Fruit fly (Drosophila melanogaster): ENCODE results near the gene hdm.

The hdm gene

dm6 chrX:7920081-7920688, at the start of gene hdm, which contains the start of gene Ykt6:
Gene hdm (minus strand): TSS chrX:7920131.
Gene Ykt6 (plus strand): TSS chrX:7920409.
- TF ChIP-seq ttk (optimal IDR thresholded peaks at IDR 0.05) (no peak), Sin3A (optimal IDR thresholded peaks at IDR 0.05) (no peak), Myc (optimal IDR thresholded peaks at IDR 0.05) (no peak), insv (optimal IDR thresholded peaks at IDR 0.05) (no peak), psq (optimal IDR thresholded peaks at IDR 0.05) (no peak), h (optimal IDR thresholded peaks at IDR 0.05) (no peak)

DNA sequence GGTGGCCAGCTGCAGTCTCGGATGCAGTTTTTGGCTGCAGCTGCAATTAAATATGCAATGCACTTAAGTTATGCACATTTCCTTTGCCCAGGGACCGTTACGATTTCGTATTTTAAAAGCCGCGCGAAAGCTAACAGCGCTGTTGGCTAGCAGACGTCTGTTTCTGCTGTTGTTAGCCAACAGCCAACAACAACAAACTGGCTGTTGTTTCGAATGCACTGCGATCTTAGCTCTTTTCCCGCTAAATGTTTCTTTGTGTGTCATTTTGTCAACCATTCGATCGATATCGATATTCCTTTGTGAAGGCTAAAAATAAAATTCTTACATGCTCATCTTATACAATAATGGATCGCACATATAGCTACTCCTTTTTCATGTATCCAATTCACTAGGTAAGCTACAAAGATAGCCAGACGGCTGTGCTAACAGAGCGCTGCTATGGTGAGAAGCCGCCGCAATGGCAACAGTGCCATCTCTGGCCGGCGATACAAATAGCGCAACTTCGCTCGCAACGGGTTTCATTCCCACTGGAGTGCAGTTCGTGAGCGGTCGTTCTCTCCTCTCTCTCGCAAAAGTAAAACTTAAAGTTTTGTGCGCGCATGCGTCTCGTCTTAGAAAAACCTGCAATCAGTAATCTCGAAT, 49.4 kb upstream of the hdm start:
- TF ChIP-seq insv (optimal IDR thresholded peaks at IDR 0.05), result no peak
- TF ChIP-seq h (optimal IDR thresholded peaks at IDR 0.05), result no peak

DNA sequence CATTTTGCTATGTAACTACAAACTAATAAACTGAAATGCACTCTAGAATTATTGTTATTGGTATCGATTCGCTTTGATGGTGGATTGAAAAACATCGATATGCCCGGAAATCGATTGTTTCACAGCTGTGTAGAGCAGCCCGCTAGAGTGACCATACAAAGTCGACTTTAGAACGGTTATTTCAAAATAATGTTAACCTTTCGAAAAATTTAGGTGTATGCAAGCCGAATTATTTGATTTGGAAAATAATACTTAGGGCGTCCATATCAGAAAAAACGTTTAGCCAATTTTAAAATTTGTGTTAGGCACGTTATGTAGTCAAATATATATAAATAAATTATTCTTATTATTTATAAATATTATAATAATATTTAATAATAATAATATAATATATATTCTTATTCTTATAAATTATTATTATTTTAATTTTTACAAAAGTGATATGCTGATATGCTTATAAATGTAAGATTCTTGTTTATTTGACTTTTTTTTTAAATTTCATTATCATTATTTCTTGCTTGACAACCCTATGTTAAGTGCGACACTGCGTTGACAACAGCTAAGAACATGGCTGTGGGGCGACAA, 48.4 kb upstream of the hdm start, which contains the start of gene sws:
sws (minus strand) TSS at position 22 of the 585 bp plus-strand sequence.
- no peak for TF ChIP-seq psq (optimal IDR thresholded peaks at IDR 0.05)

DNA sequence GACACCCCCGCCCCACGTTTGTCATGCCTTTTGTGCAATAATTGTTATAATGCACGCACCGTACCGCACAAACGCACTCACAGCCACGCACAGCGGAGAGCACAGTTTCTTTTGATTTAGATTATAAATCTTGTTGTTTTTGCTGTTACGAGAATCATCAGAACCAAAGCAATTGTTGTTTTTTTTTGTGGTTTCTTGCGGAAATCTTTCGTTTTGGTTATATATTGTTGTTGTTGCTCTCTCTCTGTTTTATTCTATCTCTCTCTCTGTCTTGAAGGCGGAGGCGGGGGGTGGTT, 47.9 kb upstream of the hdm start:
- TF ChIP-seq Myc (optimal IDR thresholded peaks at IDR 0.05) (no peak), insv (optimal IDR thresholded peaks at IDR 0.05) (no peak)

DNA sequence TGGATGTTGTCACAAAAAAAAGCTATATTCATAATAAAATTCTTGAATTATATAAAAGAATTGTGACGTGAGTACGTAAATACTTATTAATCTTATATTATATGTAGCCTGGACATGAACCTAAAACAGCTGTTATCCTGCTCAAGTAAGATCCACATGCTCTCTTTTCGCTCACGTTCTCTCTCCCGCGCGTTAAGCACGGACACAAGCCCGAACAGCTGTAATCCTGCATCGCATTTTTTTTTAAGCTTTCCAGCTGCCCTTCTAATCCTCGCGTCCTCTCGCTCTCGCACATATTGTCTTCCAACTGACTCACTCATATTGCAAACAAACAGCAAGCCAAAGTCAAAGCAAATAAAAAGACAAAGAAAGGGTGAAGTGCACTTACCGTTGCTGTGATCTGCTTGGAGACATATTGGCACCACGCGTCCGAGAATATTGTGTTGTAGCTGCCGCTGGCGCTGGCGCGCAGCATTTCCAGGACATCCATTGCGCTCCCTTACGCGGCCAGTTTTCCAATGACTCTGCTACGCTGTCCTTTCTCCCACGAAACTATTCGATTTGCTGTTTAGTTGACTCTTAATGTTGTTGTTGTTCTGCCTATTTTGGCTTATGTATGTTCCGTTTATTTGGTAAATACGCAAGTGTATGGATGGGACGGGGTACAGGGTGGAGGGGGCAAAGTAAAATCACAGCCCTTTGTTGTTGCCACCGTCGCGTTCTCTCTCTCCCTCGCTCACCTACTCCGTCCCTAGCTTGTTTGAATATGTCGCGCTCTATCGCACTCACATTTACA, 47.3 kb upstream of the hdm start:
- TF ChIP-seq ttk (optimal IDR thresholded peaks at IDR 0.05), result no peak
- TF ChIP-seq psq (optimal IDR thresholded peaks at IDR 0.05), result no peak
- TF ChIP-seq Sin3A (optimal IDR thresholded peaks at IDR 0.05), result no peak
- TF ChIP-seq h (optimal IDR thresholded peaks at IDR 0.05), result no peak

DNA sequence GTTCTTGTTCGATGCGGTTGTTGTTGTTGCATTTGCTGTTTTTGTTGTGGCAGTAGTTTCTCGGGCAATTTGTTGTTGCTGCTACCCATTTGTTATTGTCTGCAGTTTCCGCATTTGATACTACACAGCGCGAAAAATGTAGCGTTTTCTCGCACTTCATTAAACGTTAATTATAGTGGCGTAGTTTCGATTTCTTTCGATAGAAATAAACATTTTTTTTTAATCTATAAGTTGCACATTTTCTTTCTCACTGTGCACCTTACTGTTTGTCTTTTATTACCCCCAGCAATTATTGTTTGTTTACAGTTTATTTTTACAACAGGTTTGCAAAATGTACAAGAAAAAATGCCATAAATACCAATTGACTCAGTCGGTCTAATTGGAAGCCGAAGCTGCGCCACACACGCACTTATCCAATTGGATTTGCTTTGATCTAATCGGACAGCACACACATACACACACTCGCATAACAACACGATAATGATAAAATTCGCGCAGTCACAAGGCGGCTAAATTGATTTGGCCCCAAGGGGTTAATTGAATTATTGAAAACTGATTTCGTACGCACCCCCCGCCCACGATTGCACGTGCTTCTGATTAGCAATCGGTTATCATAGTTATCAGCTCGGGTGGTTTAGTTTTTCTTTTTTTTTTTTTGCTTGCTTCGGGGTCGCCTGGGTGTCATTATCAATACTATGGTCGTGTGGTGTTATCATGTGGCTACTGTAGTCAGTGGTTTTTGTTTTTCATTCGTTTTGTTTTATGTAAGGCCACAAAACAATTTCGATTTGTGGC, 46.0 kb upstream of the hdm start:
- TF ChIP-seq psq (optimal IDR thresholded peaks at IDR 0.05) (no peak), h (optimal IDR thresholded peaks at IDR 0.05) (no peak), Sin3A (optimal IDR thresholded peaks at IDR 0.05) (no peak), ttk (optimal IDR thresholded peaks at IDR 0.05) (no peak), insv (optimal IDR thresholded peaks at IDR 0.05) (no peak)

DNA sequence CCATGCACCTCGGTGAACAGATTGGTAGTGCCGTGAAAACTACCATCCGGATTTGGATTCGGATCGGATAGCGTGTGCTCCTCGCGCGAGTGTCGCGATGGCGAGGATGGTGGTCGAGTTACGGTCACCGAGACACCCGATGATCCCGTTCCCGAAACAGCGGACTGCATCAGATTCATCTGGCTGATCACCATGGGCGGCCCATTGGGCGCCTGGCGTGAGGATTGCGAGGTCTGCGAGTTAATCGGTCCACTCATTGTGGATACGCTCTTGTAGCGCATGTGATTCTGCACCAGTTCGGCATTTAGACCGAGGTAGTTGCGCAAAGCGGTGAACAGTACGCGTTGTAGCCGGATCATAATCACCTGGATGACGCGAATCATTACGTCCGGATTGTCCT, 43.8 kb upstream of the hdm start, which contains the start of gene sn:
sn (plus strand) TSS at position 301 of the 400 bp plus-strand sequence.
- TF ChIP-seq insv (optimal IDR thresholded peaks at IDR 0.05) (no peak), psq (optimal IDR thresholded peaks at IDR 0.05) (no peak), Sin3A (optimal IDR thresholded peaks at IDR 0.05) (no peak)

DNA sequence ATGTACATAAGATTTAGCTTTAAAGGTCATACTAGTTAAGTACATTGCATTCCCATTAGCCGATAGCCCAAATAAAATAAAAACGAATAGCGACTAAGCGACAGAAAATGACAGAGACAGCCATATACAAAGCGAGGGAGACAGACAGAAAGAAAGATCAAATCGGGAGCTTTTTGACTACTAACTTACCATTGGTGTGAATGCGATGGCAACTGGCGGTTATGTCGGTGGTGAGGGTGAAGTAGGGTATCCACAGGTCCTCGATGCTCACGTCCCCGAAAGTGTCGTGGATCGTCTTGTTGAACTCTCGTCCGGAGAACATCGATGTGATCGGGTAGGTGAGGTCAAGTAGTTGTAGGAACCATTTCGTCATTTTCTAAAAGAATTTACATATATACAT, 41.1 kb upstream of the hdm start:
- TF ChIP-seq Myc (optimal IDR thresholded peaks at IDR 0.05) (no peak), Sin3A (optimal IDR thresholded peaks at IDR 0.05) (no peak), insv (optimal IDR thresholded peaks at IDR 0.05) (no peak), h (optimal IDR thresholded peaks at IDR 0.05) (no peak)

DNA sequence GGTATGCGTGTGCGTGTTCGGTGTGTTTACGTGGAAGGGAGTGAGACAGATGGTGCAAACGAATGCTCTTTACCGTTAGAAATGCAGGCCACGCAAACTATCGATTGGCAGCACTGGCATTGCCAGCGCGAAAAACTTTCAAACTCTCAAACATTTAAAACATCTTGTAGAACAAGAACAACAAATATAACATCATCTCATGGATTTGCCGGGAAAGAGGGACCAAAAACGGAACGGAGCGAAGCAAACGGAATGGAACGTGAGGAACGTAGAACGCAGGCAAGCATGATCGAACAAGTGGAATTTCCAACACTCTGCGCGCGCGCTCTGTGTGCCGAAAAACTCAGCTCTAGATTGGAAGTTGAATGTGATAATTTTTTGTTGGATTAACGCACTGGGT, 39.6 kb upstream of the hdm start:
- no peak for TF ChIP-seq Myc (optimal IDR thresholded peaks at IDR 0.05)
- no peak for TF ChIP-seq Sin3A (optimal IDR thresholded peaks at IDR 0.05)
- no peak for TF ChIP-seq psq (optimal IDR thresholded peaks at IDR 0.05)
- TF ChIP-seq insv (optimal IDR thresholded peaks at IDR 0.05), result no peak
- TF ChIP-seq ttk (optimal IDR thresholded peaks at IDR 0.05), result no peak
- TF ChIP-seq h (optimal IDR thresholded peaks at IDR 0.05), result no peak

- no peak for TF ChIP-seq Sin3A (optimal IDR thresholded peaks at IDR 0.05)
- TF ChIP-seq ttk (optimal IDR thresholded peaks at IDR 0.05), result no peak
- TF ChIP-seq h (optimal IDR thresholded peaks at IDR 0.05), result no peak
- no peak for TF ChIP-seq Myc (optimal IDR thresholded peaks at IDR 0.05)
- no peak for TF ChIP-seq insv (optimal IDR thresholded peaks at IDR 0.05)
- no peak for TF ChIP-seq psq (optimal IDR thresholded peaks at IDR 0.05)
Observed at dm6 chrX:7959025-7959424, 39.1 kb upstream of the hdm start.

- TF ChIP-seq insv (optimal IDR thresholded peaks at IDR 0.05) (no peak), ttk (optimal IDR thresholded peaks at IDR 0.05) (no peak), psq (optimal IDR thresholded peaks at IDR 0.05) (no peak), h (optimal IDR thresholded peaks at IDR 0.05) (no peak), Myc (optimal IDR thresholded peaks at IDR 0.05) (no peak), Sin3A (optimal IDR thresholded peaks at IDR 0.05) (no peak)
Observed at dm6 chrX:7955890-7956289, 36.0 kb upstream of the hdm start, which contains the start of the genes CG15332 and CG15330. Gene CG15332 (minus strand): TSS chrX:7955990. Gene CG15330 (plus strand): TSS chrX:7956064.

- TF ChIP-seq ttk (optimal IDR thresholded peaks at IDR 0.05), result no peak
- TF ChIP-seq psq (optimal IDR thresholded peaks at IDR 0.05), result no peak
- TF ChIP-seq Myc (optimal IDR thresholded peaks at IDR 0.05), result no peak
- TF ChIP-seq Sin3A (optimal IDR thresholded peaks at IDR 0.05), result no peak
- no peak for TF ChIP-seq insv (optimal IDR thresholded peaks at IDR 0.05)
- TF ChIP-seq h (optimal IDR thresholded peaks at IDR 0.05), result no peak
Observed at dm6 chrX:7946858-7947313, 27.0 kb upstream of the hdm start, which contains the start of gene orion. Gene orion (minus strand): TSS chrX:7946908.

All from Kc167 (cell line).